Fruit fly (Drosophila melanogaster) whole organism, embryonic: Measurements from ENCODE around the gene CG6901.

Experiments used
- Aef1 ChIP-seq: fragments of 200-800 bp; sonication (Bioruptor generic); IDR thresholded peaks from 3 replicates; pipeline ENCODE4 v1.3.6; 2022; ENCODE audit warnings: missing biosample characterization, missing genetic modification characterization
- B-H2 ChIP-seq: fragments of 200-800 bp; sonication (Bioruptor generic); optimal IDR thresholded peaks from 2 replicates; lab custom pipeline; 2018; ENCODE audit warnings: missing biosample characterization, mild to moderate bottlenecking, missing genetic modification characterization
- C15 ChIP-seq: fragments of 200-800 bp; sonication (Bioruptor generic); IDR thresholded peaks from 3 replicates; pipeline ENCODE4 v1.3.6; 2022; ENCODE audit warnings: missing biosample characterization, missing genetic modification characterization
- CG10147 ChIP-seq: fragments of 200-800 bp; sonication (Bioruptor generic); optimal IDR thresholded peaks from 2 replicates; lab custom pipeline; 2019; ENCODE audit warnings: missing biosample characterization, mild to moderate bottlenecking, missing genetic modification characterization, moderate library complexity
- CG10321 ChIP-seq: fragments of 200-800 bp; sonication (Bioruptor generic); IDR thresholded peaks from 2 replicates; pipeline ENCODE4 v1.3.6; 2022; ENCODE audit warnings: missing biosample characterization, missing genetic modification characterization
- CG12744 ChIP-seq: fragments of 200-800 bp; sonication (Bioruptor generic); optimal IDR thresholded peaks from 2 replicates; lab custom pipeline; 2016; ENCODE audit warnings: missing biosample characterization, missing genetic modification characterization
- CG13775 ChIP-seq: fragments of 200-800 bp; sonication (Bioruptor generic); optimal IDR thresholded peaks from 3 replicates; lab custom pipeline; 2017; ENCODE audit warnings: missing biosample characterization, mild to moderate bottlenecking, missing genetic modification characterization
- CG14014 ChIP-seq: fragments of 200-800 bp; sonication (Bioruptor generic); IDR thresholded peaks from 2 replicates; pipeline ENCODE4 v1.3.6; 2022; ENCODE audit warnings: missing biosample characterization, missing genetic modification characterization
- CG14860 ChIP-seq: fragments of 200-800 bp; sonication (Bioruptor generic); IDR thresholded peaks from 3 replicates; pipeline ENCODE4 v1.3.6; 2022; ENCODE audit warnings: missing biosample characterization, missing genetic modification characterization; ENCODE audit not compliant: partially characterized antibody
- CG1603 ChIP-seq: fragments of 200-800 bp; sonication (Bioruptor generic); optimal IDR thresholded peaks from 2 replicates; lab custom pipeline; 2019; ENCODE audit warnings: missing biosample characterization, mild to moderate bottlenecking, missing genetic modification characterization, moderate library complexity
- CG16779 ChIP-seq: fragments of 200-800 bp; sonication (Bioruptor generic); IDR thresholded peaks from 2 replicates; pipeline ENCODE4 v1.3.6; 2022; ENCODE audit warnings: missing biosample characterization, missing genetic modification characterization
- CG2116 ChIP-seq: fragments of 200-800 bp; sonication (Bioruptor generic); optimal IDR thresholded peaks from 3 replicates; lab custom pipeline; 2018; ENCODE audit warnings: missing biosample characterization, mild to moderate bottlenecking, missing genetic modification characterization
- CG2199 ChIP-seq: fragments of 200-800 bp; sonication (Bioruptor generic); IDR thresholded peaks from 3 replicates; pipeline ENCODE4 v1.3.6; 2022; ENCODE audit warnings: missing biosample characterization, missing genetic modification characterization
- CG31365 ChIP-seq: fragments of 200-800 bp; sonication (Bioruptor generic); optimal IDR thresholded peaks from 2 replicates; lab custom pipeline; 2018; ENCODE audit warnings: missing biosample characterization, mild to moderate bottlenecking, missing genetic modification characterization
- CG33213 ChIP-seq: fragments of 200-800 bp; sonication (Bioruptor generic); optimal IDR thresholded peaks from 3 replicates; lab custom pipeline; 2016; ENCODE audit warnings: missing biosample characterization, missing genetic modification characterization
- CG34376 ChIP-seq: fragments of 200-800 bp; sonication (Bioruptor generic); optimal IDR thresholded peaks from 2 replicates; lab custom pipeline; 2018; ENCODE audit warnings: missing biosample characterization, mild to moderate bottlenecking, missing genetic modification characterization
- CG4360 ChIP-seq: fragments of 200-800 bp; sonication (Bioruptor generic); IDR thresholded peaks from 2 replicates; pipeline ENCODE4 v1.3.6; 2022; ENCODE audit warnings: missing biosample characterization, missing genetic modification characterization
- CG4707 ChIP-seq: fragments of 200-800 bp; sonication (Bioruptor generic); optimal IDR thresholded peaks from 2 replicates; lab custom pipeline; 2018; ENCODE audit warnings: missing biosample characterization, mild to moderate bottlenecking, missing genetic modification characterization, moderate library complexity
- CG8290 ChIP-seq, 3 experiments: fragments of 200-800 bp; sonication (Bioruptor generic); optimal IDR thresholded peaks; 2 replicates each; lab custom pipeline; 2016 to 2019; ENCODE audit warnings: missing biosample characterization in 3 of 3, missing genetic modification characterization in 3 of 3, mild to moderate bottlenecking in 2 of 3, moderate library complexity in 1 of 3
- CG8478 ChIP-seq: fragments of >200 bp; optimal IDR thresholded peaks from 2 replicates; lab custom pipeline; 2018
- CG8924 ChIP-seq: fragments of 200-800 bp; optimal IDR thresholded peaks from 3 replicates; lab custom pipeline; 2019; ENCODE audit warnings: missing biosample characterization, mild to moderate bottlenecking, missing genetic modification characterization, moderate library complexity
- CG9797 ChIP-seq: fragments of 200-800 bp; sonication (Bioruptor generic); optimal IDR thresholded peaks from 3 replicates; lab custom pipeline; 2018; ENCODE audit warnings: missing biosample characterization, mild to moderate bottlenecking, missing genetic modification characterization
- CrebB ChIP-seq: fragments of 200-800 bp; sonication (Bioruptor generic); optimal IDR thresholded peaks from 3 replicates; lab custom pipeline; 2018; ENCODE audit warnings: missing biosample characterization, mild to moderate bottlenecking, missing genetic modification characterization
- Dp ChIP-seq: fragments of 200-800 bp; sonication (Bioruptor generic); optimal IDR thresholded peaks from 2 replicates; lab custom pipeline; 2018; ENCODE audit warnings: missing biosample characterization, mild to moderate bottlenecking, missing genetic modification characterization, moderate library complexity
- Hmr ChIP-seq: fragments of 200-800 bp; sonication (Bioruptor generic); optimal IDR thresholded peaks from 3 replicates; lab custom pipeline; 2017; ENCODE audit warnings: mild to moderate bottlenecking, missing biosample characterization, missing genetic modification reagents, missing genetic modification characterization
- Hmx ChIP-seq: fragments of 200-800 bp; sonication (Bioruptor generic); optimal IDR thresholded peaks from 2 replicates; lab custom pipeline; 2016; ENCODE audit warnings: missing biosample characterization, missing genetic modification characterization
- Med ChIP-seq: fragments of 200-800 bp; sonication (Bioruptor generic); peaks from one replicate; lab custom pipeline; 2016; ENCODE audit warnings: missing biosample characterization, missing genetic modification characterization, mild to moderate bottlenecking, inconsistent platforms, moderate library complexity
- Sin3A ChIP-seq: fragments of >200 bp; optimal IDR thresholded peaks from 2 replicates; lab custom pipeline; 2018
- Ssrp ChIP-seq: fragments of 200-800 bp; sonication (Bioruptor generic); optimal IDR thresholded peaks from 2 replicates; lab custom pipeline; 2018; ENCODE audit warnings: missing biosample characterization, mild to moderate bottlenecking, missing genetic modification characterization, moderate library complexity
- Tbp ChIP-seq: fragments of >200 bp; optimal IDR thresholded peaks from 2 replicates; lab custom pipeline; 2018; ENCODE audit warnings: missing biosample characterization, missing genetic modification characterization
- Trl ChIP-seq, 3 experiments: fragments of >200 bp in 2 of 3; fragments of 200-800 bp in 1 of 3; sonication (Bioruptor generic) in 1 of 3; optimal IDR thresholded peaks; 2 replicates in 1 of 3; 3 replicates in 2 of 3; lab custom pipeline; 2016 to 2017; ENCODE audit warnings: missing biosample characterization in 1 of 3, missing genetic modification characterization in 1 of 3
- Vsx1 ChIP-seq: fragments of 200-800 bp; sonication (Bioruptor generic); optimal IDR thresholded peaks from 2 replicates; lab custom pipeline; 2017; ENCODE audit warnings: missing biosample characterization, mild to moderate bottlenecking, missing genetic modification characterization, missing genetic modification reagents
- amos ChIP-seq: fragments of 200-800 bp; sonication (Bioruptor generic); IDR thresholded peaks from 2 replicates; pipeline ENCODE4 v1.3.6; 2022; ENCODE audit warnings: missing biosample characterization, missing genetic modification characterization; ENCODE audit not compliant: partially characterized antibody
- cg ChIP-seq: fragments of 200-800 bp; sonication (Bioruptor generic); optimal IDR thresholded peaks from 3 replicates; lab custom pipeline; 2019; ENCODE audit warnings: missing biosample characterization, mild to moderate bottlenecking, missing genetic modification characterization, moderate library complexity
- croc ChIP-seq: fragments of 200-800 bp; sonication (Bioruptor generic); conservative IDR thresholded peaks from 3 replicates; pipeline ENCODE4 v1.3.6; 2022; ENCODE audit warnings: missing biosample characterization, missing genetic modification characterization
- fu2 ChIP-seq: fragments of 200-800 bp; sonication (Bioruptor generic); optimal IDR thresholded peaks from 2 replicates; lab custom pipeline; 2016; ENCODE audit warnings: missing biosample characterization, missing genetic modification characterization
- gsb-n ChIP-seq: fragments of 200-800 bp; sonication (Bioruptor generic); optimal IDR thresholded peaks from 3 replicates; lab custom pipeline; 2018; ENCODE audit warnings: missing biosample characterization, mild to moderate bottlenecking, missing genetic modification characterization
- hb ChIP-seq: fragments of 200-800 bp; sonication (Bioruptor generic); IDR thresholded peaks from 3 replicates; pipeline ENCODE4 v1.3.6; 2022; ENCODE audit warnings: missing biosample characterization, missing genetic modification characterization; ENCODE audit not compliant: partially characterized antibody
- lab ChIP-seq: fragments of 200-800 bp; sonication (Bioruptor generic); optimal IDR thresholded peaks from 3 replicates; lab custom pipeline; 2017; ENCODE audit warnings: missing biosample characterization, missing genetic modification characterization, mild to moderate bottlenecking, moderate library complexity, missing genetic modification reagents
- maf-S ChIP-seq: fragments of 200-800 bp; sonication (Bioruptor generic); optimal IDR thresholded peaks from 2 replicates; lab custom pipeline; 2016; ENCODE audit warnings: missing biosample characterization, missing genetic modification characterization
- onecut ChIP-seq: fragments of 200-800 bp; sonication (Bioruptor generic); IDR thresholded peaks from 2 replicates; pipeline ENCODE4 v1.3.6; 2022; ENCODE audit warnings: missing biosample characterization, missing genetic modification characterization
- p53 ChIP-seq: fragments of 200-800 bp; sonication (Bioruptor generic); optimal IDR thresholded peaks from 2 replicates; lab custom pipeline; 2016; ENCODE audit warnings: missing biosample characterization, missing genetic modification characterization
- schlank ChIP-seq: fragments of 200-800 bp; sonication (Bioruptor generic); optimal IDR thresholded peaks from 2 replicates; lab custom pipeline; 2018; ENCODE audit warnings: missing biosample characterization, mild to moderate bottlenecking, missing genetic modification characterization
- sens-2 ChIP-seq: fragments of 200-800 bp; sonication (Bioruptor generic); IDR thresholded peaks from 2 replicates; pipeline ENCODE4 v1.3.6; 2022; ENCODE audit warnings: missing biosample characterization, missing genetic modification characterization
- slou ChIP-seq: fragments of 200-800 bp; sonication (Bioruptor generic); optimal IDR thresholded peaks from 3 replicates; lab custom pipeline; 2016; ENCODE audit warnings: missing biosample characterization, missing genetic modification characterization
- sr ChIP-seq: fragments of 200-800 bp; sonication (Bioruptor generic); IDR thresholded peaks from 3 replicates; pipeline ENCODE4 v1.3.6; 2022; ENCODE audit warnings: missing biosample characterization, missing genetic modification characterization
- tap ChIP-seq: fragments of 200-800 bp; optimal IDR thresholded peaks from 3 replicates; lab custom pipeline; 2019; ENCODE audit warnings: missing biosample characterization, mild to moderate bottlenecking, missing genetic modification characterization, moderate library complexity
- tio ChIP-seq: fragments of 200-800 bp; sonication (Bioruptor generic); optimal IDR thresholded peaks from 2 replicates; lab custom pipeline; 2017; ENCODE audit warnings: missing biosample characterization, missing genetic modification characterization, inconsistent platforms
- toy ChIP-seq: fragments of 200-800 bp; sonication (Bioruptor generic); IDR thresholded peaks from 2 replicates; pipeline ENCODE4 v1.3.6; 2022; ENCODE audit warnings: missing biosample characterization, missing genetic modification characterization
- vvl ChIP-seq: fragments of 200-800 bp; sonication (Bioruptor generic); IDR thresholded peaks from 2 replicates; pipeline ENCODE4 v1.3.6; 2022; ENCODE audit warnings: missing biosample characterization, missing genetic modification characterization
- zen ChIP-seq: fragments of 200-800 bp; sonication (Bioruptor generic); optimal IDR thresholded peaks from 3 replicates; lab custom pipeline; 2018; ENCODE audit warnings: missing biosample characterization, mild to moderate bottlenecking, missing genetic modification characterization, moderate library complexity

Gene CG6901

DNA sequence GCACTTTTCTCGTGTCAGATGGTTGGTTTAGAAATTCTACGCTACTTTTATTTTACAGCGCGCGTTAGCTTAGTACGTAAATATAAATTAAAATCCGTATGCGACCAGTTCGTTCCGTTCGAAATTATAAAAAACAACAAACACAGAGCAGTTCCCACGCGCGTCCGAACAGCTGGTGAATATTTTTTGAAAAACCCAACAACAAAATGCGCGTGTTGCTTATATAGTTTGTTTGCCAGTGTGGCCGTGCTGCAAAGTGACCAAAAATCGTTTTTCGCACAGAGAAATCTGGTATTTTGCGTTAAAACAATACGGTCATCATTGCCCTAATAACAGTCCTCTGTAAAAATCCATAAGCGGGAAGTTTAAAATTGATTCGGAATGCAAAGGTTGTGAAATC lies 15.1 kb downstream of the CG6901 start (continued):
- peak; percentile 43 for TF ChIP-seq CG8924 (tag; lab: Kevin White, UChicago)
- TF ChIP-seq lab (GFP tag; lab: Kevin White, UChicago): no peak
- peak; percentile 92 for TF ChIP-seq Tbp (GFP tag; lab: Kevin White, UChicago)
- TF ChIP-seq Hmr (GFP tag; lab: Kevin White, UChicago): peak; percentile 16
- no peak; the same call in 1 of the 2 replicates for TF ChIP-seq vvl (GFP tag; lab: Robert Waterston, UW)
- TF ChIP-seq CG4360 (GFP tag; lab: Robert Waterston, UW): peak; percentile 97
- 0 out of 2 replicates have a peak, but pooled peaks have one; percentile 18 for TF ChIP-seq onecut (GFP tag; lab: Robert Waterston, UW)
- no peak for TF ChIP-seq CG10321
- no peak for TF ChIP-seq CG8290 (GFP tag; optimal IDR thresholded peaks at IDR 0.05; lab: Kevin White, UChicago)
- TF ChIP-seq CG8290 (tag; optimal IDR thresholded peaks at IDR 0.05; lab: Kevin White, UChicago): peak in 1 of 2 experiments; percentile 62
- no peak for TF ChIP-seq Vsx1 (GFP tag; lab: Kevin White, UChicago)
- peak; percentile 57 for TF ChIP-seq CrebB (tag; lab: Kevin White, UChicago)
- peak; percentile 38 for TF ChIP-seq CG14860 (GFP tag; lab: Robert Waterston, UW)
- TF ChIP-seq CG34376 (GFP tag; lab: Kevin White, UChicago): peak; percentile 45
- TF ChIP-seq CG9797 (GFP tag; lab: Kevin White, UChicago): peak; percentile 99
- TF ChIP-seq Ssrp (tag; lab: Kevin White, UChicago): no peak
- peak; percentile 49 for TF ChIP-seq amos (GFP tag; lab: Robert Waterston, UW)
- 0 out of 3 replicates have a peak, but pooled peaks have one; percentile 16 for TF ChIP-seq sr
- TF ChIP-seq schlank (tag; lab: Kevin White, UChicago): no peak
- no peak for TF ChIP-seq CG8478 (lab: Kevin White, UChicago)
- TF ChIP-seq Hmx: no peak
- TF ChIP-seq Trl (optimal IDR thresholded peaks at IDR 0.05; lab: Kevin White, UChicago): no peak
- TF ChIP-seq Trl (GFP tag; optimal IDR thresholded peaks at IDR 0.05; lab: Kevin White, UChicago): no peak
- TF ChIP-seq CG13775 (GFP tag; lab: Kevin White, UChicago): no peak
- TF ChIP-seq sens-2 (GFP tag; lab: Robert Waterston, UW): no peak
- TF ChIP-seq Dp (GFP tag; lab: Kevin White, UChicago): peak; percentile 97
- peak; percentile 79 for TF ChIP-seq CG1603 (tag; lab: Kevin White, UChicago)
- TF ChIP-seq CG2199: peak; percentile 47; the same call in 2 of the 3 replicates
- peak; percentile 12 for TF ChIP-seq CG10147 (GFP tag; lab: Kevin White, UChicago)
- TF ChIP-seq tio: no peak
- TF ChIP-seq toy: no peak
- TF ChIP-seq tap (tag; lab: Kevin White, UChicago): peak; percentile 9
- peak; percentile 4 for TF ChIP-seq CG12744 (GFP tag; lab: Kevin White, UChicago)
- peak; percentile 12 for TF ChIP-seq p53
- TF ChIP-seq Med (GFP tag; lab: Kevin White, UChicago): peak; percentile 81
- TF ChIP-seq Aef1 (GFP tag; lab: Robert Waterston, UW): peak; percentile 76
- TF ChIP-seq CG4707: no peak
- TF ChIP-seq croc (GFP tag; lab: Robert Waterston, UW): no peak
- no peak for TF ChIP-seq slou (GFP tag; lab: Kevin White, UChicago)
- peak; percentile 23 for TF ChIP-seq zen (tag; lab: Kevin White, UChicago)
- TF ChIP-seq CG2116 (GFP tag; lab: Kevin White, UChicago): peak; percentile 44
- no peak for TF ChIP-seq cg
- no peak for TF ChIP-seq C15 (GFP tag; lab: Robert Waterston, UW)
- TF ChIP-seq Sin3A (lab: Kevin White, UChicago): peak; percentile 39
- peak; percentile 29 for TF ChIP-seq CG33213 (GFP tag; lab: Kevin White, UChicago)
- no peak for TF ChIP-seq CG16779 (GFP tag; lab: Robert Waterston, UW)
- peak; percentile 9 for TF ChIP-seq maf-S (GFP tag; lab: Kevin White, UChicago)
- peak; percentile 23 for TF ChIP-seq B-H2 (GFP tag; lab: Kevin White, UChicago)
- peak; percentile 15 for TF ChIP-seq gsb-n
- TF ChIP-seq CG14014 (GFP tag; lab: Robert Waterston, UW): no peak
- TF ChIP-seq CG31365 (tag; lab: Kevin White, UChicago): no peak
- TF ChIP-seq fu2: no peak
- no peak for TF ChIP-seq hb (GFP tag; lab: Robert Waterston, UW)
